Worm (Caenorhabditis elegans): ENCODE data around the gene ztf-28.

DNA sequence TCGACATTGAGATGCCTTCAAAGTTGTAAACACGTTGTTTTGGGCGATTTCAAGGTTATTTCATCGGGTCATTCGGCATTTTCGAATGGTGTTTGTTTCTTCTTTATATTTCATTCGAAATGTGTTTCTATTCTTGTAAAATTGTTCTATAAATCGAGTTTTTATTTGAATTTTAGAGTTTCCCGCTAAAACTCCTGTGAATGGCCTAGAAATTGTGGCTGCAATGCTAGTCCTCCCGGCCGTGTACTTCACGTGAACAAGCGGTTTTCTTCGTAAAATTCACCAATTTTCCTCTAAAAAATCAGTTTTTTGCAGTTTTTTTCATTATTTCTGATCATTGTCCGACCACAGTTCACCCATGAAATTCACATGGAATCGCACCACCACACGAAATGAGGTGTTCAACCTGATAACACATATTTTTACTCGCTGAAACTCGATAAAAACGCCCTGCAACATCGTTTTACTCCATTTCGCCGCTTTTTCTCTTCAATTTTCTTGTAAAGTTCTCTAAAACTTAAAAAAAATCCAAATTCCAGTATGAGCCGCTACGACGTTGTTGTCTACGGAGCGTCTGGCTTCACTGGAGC, 36.6 kb downstream of the ztf-28 start, which contains the start of gene ldp-1:
- TF ChIP-seq nhr-6 (tag; optimal IDR thresholded peaks at IDR 0.05) (no peak), nhr-42 (GFP tag; IDR thresholded peaks at IDR 0.05) (no peak)

All from whole organism, L4 larva.